Fruit fly (Drosophila melanogaster) whole organism, embryonic: Measurements from ENCODE around the gene Muc14A.

Experiments
- Ada2b ChIP-seq: fragments of 200-800 bp; sonication (Bioruptor generic); IDR thresholded peaks from 2 replicates; pipeline ENCODE4 v1.3.6; 2022; ENCODE audit warnings: missing biosample characterization, missing genetic modification characterization
- Antp ChIP-seq: fragments of 200-800 bp; sonication (Bioruptor generic); optimal IDR thresholded peaks from 3 replicates; lab custom pipeline; 2016; ENCODE audit warnings: missing biosample characterization, missing genetic modification characterization
- B-H2 ChIP-seq: fragments of 200-800 bp; sonication (Bioruptor generic); optimal IDR thresholded peaks from 2 replicates; lab custom pipeline; 2018; ENCODE audit warnings: missing biosample characterization, mild to moderate bottlenecking, missing genetic modification characterization
- CG10267 ChIP-seq: fragments of 200-800 bp; sonication (Bioruptor generic); optimal IDR thresholded peaks from 2 replicates; lab custom pipeline; 2018; ENCODE audit warnings: missing biosample characterization, mild to moderate bottlenecking, missing genetic modification characterization, moderate library complexity
- CG12391 ChIP-seq: fragments of 200-800 bp; sonication (Bioruptor generic); optimal IDR thresholded peaks from 3 replicates; lab custom pipeline; 2018; ENCODE audit warnings: missing biosample characterization, mild to moderate bottlenecking, missing genetic modification characterization, moderate library complexity
- CG14014 ChIP-seq: fragments of 200-800 bp; sonication (Bioruptor generic); IDR thresholded peaks from 2 replicates; pipeline ENCODE4 v1.3.6; 2022; ENCODE audit warnings: missing biosample characterization, missing genetic modification characterization
- CG16779 ChIP-seq: fragments of 200-800 bp; sonication (Bioruptor generic); IDR thresholded peaks from 2 replicates; pipeline ENCODE4 v1.3.6; 2022; ENCODE audit warnings: missing biosample characterization, missing genetic modification characterization
- CG17385 ChIP-seq: fragments of 200-800 bp; sonication (Bioruptor generic); optimal IDR thresholded peaks from 3 replicates; lab custom pipeline; 2018; ENCODE audit warnings: missing biosample characterization, mild to moderate bottlenecking, missing genetic modification characterization
- CG18011 ChIP-seq: fragments of 200-800 bp; sonication (Bioruptor generic); optimal IDR thresholded peaks from 2 replicates; lab custom pipeline; 2017; ENCODE audit warnings: missing biosample characterization, missing genetic modification characterization, mild to moderate bottlenecking, moderate library complexity, missing genotype
- CG18262 ChIP-seq: fragments of 200-800 bp; optimal IDR thresholded peaks from 3 replicates; lab custom pipeline; 2019; ENCODE audit warnings: missing biosample characterization, mild to moderate bottlenecking, missing genetic modification characterization, moderate library complexity
- CG2889 ChIP-seq: fragments of 200-800 bp; sonication (Bioruptor generic); IDR thresholded peaks from 3 replicates; pipeline ENCODE4 v1.3.6; 2022; ENCODE audit warnings: missing biosample characterization, missing genetic modification characterization
- CG30403 ChIP-seq: fragments of 200-800 bp; sonication (Bioruptor generic); optimal IDR thresholded peaks from 3 replicates; lab custom pipeline; 2016; ENCODE audit warnings: missing biosample characterization, missing genetic modification characterization
- CG34376 ChIP-seq: fragments of 200-800 bp; sonication (Bioruptor generic); optimal IDR thresholded peaks from 2 replicates; lab custom pipeline; 2018; ENCODE audit warnings: missing biosample characterization, mild to moderate bottlenecking, missing genetic modification characterization
- CG34422 ChIP-seq: fragments of 200-800 bp; sonication (Bioruptor generic); IDR thresholded peaks from 3 replicates; pipeline ENCODE4 v1.3.6; 2022; ENCODE audit warnings: missing biosample characterization, missing genetic modification characterization
- CG4360 ChIP-seq: fragments of 200-800 bp; sonication (Bioruptor generic); IDR thresholded peaks from 2 replicates; pipeline ENCODE4 v1.3.6; 2022; ENCODE audit warnings: missing biosample characterization, missing genetic modification characterization
- CG6175 ChIP-seq: fragments of 200-800 bp; sonication (Bioruptor generic); IDR thresholded peaks from 3 replicates; pipeline ENCODE4 v1.3.6; 2022; ENCODE audit warnings: missing biosample characterization, missing genetic modification characterization
- CG6654 ChIP-seq: fragments of 200-800 bp; sonication (Bioruptor generic); optimal IDR thresholded peaks from 2 replicates; lab custom pipeline; 2017; ENCODE audit warnings: missing biosample characterization, mild to moderate bottlenecking, missing genetic modification characterization
- CG6813 ChIP-seq: fragments of 200-800 bp; sonication (Bioruptor generic); optimal IDR thresholded peaks from 2 replicates; lab custom pipeline; 2017; ENCODE audit warnings: missing biosample characterization, missing genetic modification characterization, mild to moderate bottlenecking, moderate library complexity, missing genetic modification reagents
- CG7963 ChIP-seq: fragments of 200-800 bp; sonication (Bioruptor generic); IDR thresholded peaks from 3 replicates; pipeline ENCODE4 v1.3.6; 2022; ENCODE audit warnings: missing biosample characterization, missing genetic modification characterization; ENCODE audit not compliant: partially characterized antibody
- CkIIα-i1 ChIP-seq: fragments of 200-800 bp; sonication (Bioruptor generic); IDR thresholded peaks from 2 replicates; pipeline ENCODE4 v1.3.6; 2022; ENCODE audit warnings: missing biosample characterization, missing genetic modification characterization
- D19A ChIP-seq: fragments of 200-800 bp; optimal IDR thresholded peaks from 3 replicates; lab custom pipeline; 2019; ENCODE audit warnings: missing biosample characterization, mild to moderate bottlenecking, missing genetic modification characterization, moderate library complexity
- E2f2 ChIP-seq: fragments of 200-800 bp; sonication (Bioruptor generic); IDR thresholded peaks from 2 replicates; pipeline ENCODE4 v1.3.6; 2022; ENCODE audit warnings: missing biosample characterization, missing genetic modification characterization
- Fer1 ChIP-seq: fragments of 200-800 bp; sonication (Bioruptor generic); optimal IDR thresholded peaks from 2 replicates; lab custom pipeline; 2017; ENCODE audit warnings: missing biosample characterization, mild to moderate bottlenecking, missing genetic modification characterization
- HHEX ChIP-seq: fragments of 200-800 bp; sonication (Bioruptor generic); optimal IDR thresholded peaks from 3 replicates; lab custom pipeline; 2017; ENCODE audit warnings: missing biosample characterization, mild to moderate bottlenecking, missing genetic modification characterization, missing genetic modification reagents
- Hsf ChIP-seq: fragments of 200-800 bp; sonication (Bioruptor generic); optimal IDR thresholded peaks from 3 replicates; lab custom pipeline; 2016; ENCODE audit warnings: missing biosample characterization, missing genetic modification characterization
- Jarid2 ChIP-seq: fragments of 200-800 bp; sonication (Bioruptor generic); optimal IDR thresholded peaks from 3 replicates; lab custom pipeline; 2017; ENCODE audit warnings: mild to moderate bottlenecking, missing biosample characterization, missing genetic modification reagents, missing genetic modification characterization
- Pdp1 ChIP-seq, 2 experiments: fragments of 200-800 bp; sonication (Bioruptor generic); optimal IDR thresholded peaks; 3 replicates each; lab custom pipeline; 2016; ENCODE audit warnings: missing biosample characterization in 2 of 2, missing genetic modification characterization in 2 of 2, mild to moderate bottlenecking in 1 of 2, moderate library complexity in 1 of 2
- Rfx ChIP-seq: fragments of 200-800 bp; sonication (Bioruptor generic); IDR thresholded peaks from 2 replicates; pipeline ENCODE4 v1.3.6; 2022; ENCODE audit warnings: missing biosample characterization, missing genetic modification characterization
- Ssrp ChIP-seq: fragments of 200-800 bp; sonication (Bioruptor generic); optimal IDR thresholded peaks from 2 replicates; lab custom pipeline; 2018; ENCODE audit warnings: missing biosample characterization, mild to moderate bottlenecking, missing genetic modification characterization, moderate library complexity
- ac ChIP-seq: fragments of 200-800 bp; sonication (Bioruptor generic); optimal IDR thresholded peaks from 3 replicates; lab custom pipeline; 2017; ENCODE audit warnings: missing biosample characterization, mild to moderate bottlenecking, missing genetic modification characterization
- aop ChIP-seq: fragments of 200-800 bp; sonication (Bioruptor generic); IDR thresholded peaks from 2 replicates; pipeline ENCODE4 v1.3.6; 2022; ENCODE audit warnings: missing biosample characterization, missing genetic modification characterization
- chinmo ChIP-seq: fragments of 200-800 bp; sonication (Bioruptor generic); IDR thresholded peaks from 4 replicates; pipeline ENCODE4 v1.3.6; 2022; ENCODE audit warnings: missing biosample characterization, missing genetic modification characterization; ENCODE audit not compliant: partially characterized antibody
- crol ChIP-seq: fragments of 200-800 bp; sonication (Bioruptor generic); IDR thresholded peaks from 2 replicates; pipeline ENCODE4 v1.3.6; 2022; ENCODE audit warnings: missing biosample characterization, missing genetic modification characterization
- dpn ChIP-seq, 2 experiments: fragments of 200-800 bp; sonication (Bioruptor generic); optimal IDR thresholded peaks; 3 replicates each; lab custom pipeline; 2016; ENCODE audit warnings: missing biosample characterization in 2 of 2, missing genetic modification characterization in 2 of 2
- exex ChIP-seq: fragments of 200-800 bp; sonication (Bioruptor generic); optimal IDR thresholded peaks from 4 replicates; lab custom pipeline; 2018; ENCODE audit warnings: missing biosample characterization, mild to moderate bottlenecking, missing genetic modification characterization, moderate library complexity
- hth ChIP-seq: fragments of >200 bp; optimal IDR thresholded peaks from 2 replicates; lab custom pipeline; 2017; ENCODE audit warnings: inconsistent platforms
- jumu ChIP-seq: fragments of 200-800 bp; sonication (Bioruptor generic); optimal IDR thresholded peaks from 3 replicates; lab custom pipeline; 2016; ENCODE audit warnings: missing biosample characterization, missing genetic modification characterization
- lab ChIP-seq: fragments of 200-800 bp; sonication (Bioruptor generic); optimal IDR thresholded peaks from 3 replicates; lab custom pipeline; 2017; ENCODE audit warnings: missing biosample characterization, missing genetic modification characterization, mild to moderate bottlenecking, moderate library complexity, missing genetic modification reagents
- mirr ChIP-seq: fragments of 200-800 bp; sonication (Bioruptor generic); optimal IDR thresholded peaks from 3 replicates; lab custom pipeline; 2018; ENCODE audit warnings: missing biosample characterization, mild to moderate bottlenecking, missing genetic modification characterization
- nom ChIP-seq: fragments of 200-800 bp; sonication (Bioruptor generic); optimal IDR thresholded peaks from 2 replicates; lab custom pipeline; 2017; ENCODE audit warnings: missing biosample characterization, missing genetic modification characterization, mild to moderate bottlenecking, moderate library complexity, missing genetic modification reagents
- rib ChIP-seq: fragments of 200-800 bp; sonication (Bioruptor generic); IDR thresholded peaks from 2 replicates; pipeline ENCODE4 v1.3.6; 2022; ENCODE audit warnings: missing biosample characterization, missing genetic modification characterization
- sd ChIP-seq: fragments of 200-800 bp; sonication (Bioruptor generic); optimal IDR thresholded peaks from 3 replicates; lab custom pipeline; 2018; ENCODE audit warnings: missing biosample characterization, mild to moderate bottlenecking, missing genetic modification characterization, moderate library complexity
- sens ChIP-seq: fragments of 200-800 bp; sonication (Bioruptor generic); peaks from one replicate; lab custom pipeline; 2016; ENCODE audit warnings: missing biosample characterization, missing genetic modification characterization
- sim ChIP-seq: fragments of 200-800 bp; sonication (Bioruptor generic); IDR thresholded peaks from 2 replicates; pipeline ENCODE4 v1.3.6; 2022; ENCODE audit warnings: missing biosample characterization, missing genetic modification characterization
- sob ChIP-seq: fragments of 200-800 bp; sonication (Bioruptor generic); IDR thresholded peaks from 2 replicates; pipeline ENCODE4 v1.3.6; 2022; ENCODE audit warnings: missing biosample characterization, missing genetic modification characterization
- stc ChIP-seq: fragments of 200-800 bp; sonication (Bioruptor generic); IDR thresholded peaks from 2 replicates; pipeline ENCODE4 v1.3.6; 2022; ENCODE audit warnings: missing biosample characterization, missing genetic modification characterization
- tgo ChIP-seq: fragments of 200-800 bp; sonication (Bioruptor generic); IDR thresholded peaks from 3 replicates; pipeline ENCODE4 v1.3.6; 2022; ENCODE audit warnings: missing biosample characterization, missing genetic modification characterization
- vfl ChIP-seq: fragments of 200-800 bp; sonication (Bioruptor generic); optimal IDR thresholded peaks from 2 replicates; lab custom pipeline; 2016; ENCODE audit warnings: missing biosample characterization, missing genetic modification characterization
- wek ChIP-seq: fragments of 200-800 bp; sonication (Bioruptor generic); optimal IDR thresholded peaks from 3 replicates; lab custom pipeline; 2018; ENCODE audit warnings: missing biosample characterization, mild to moderate bottlenecking, missing genetic modification characterization, moderate library complexity
- yki ChIP-seq: fragments of >200 bp; optimal IDR thresholded peaks from 3 replicates; lab custom pipeline; 2018
- zen ChIP-seq: fragments of 200-800 bp; sonication (Bioruptor generic); optimal IDR thresholded peaks from 3 replicates; lab custom pipeline; 2018; ENCODE audit warnings: missing biosample characterization, mild to moderate bottlenecking, missing genetic modification characterization, moderate library complexity

Muc14A gene

dm6 chrX:16091431-16091990, 82.6 kb downstream of the Muc14A start, which contains the start of gene Tob (continued):
- TF ChIP-seq stc (GFP tag; lab: Robert Waterston, UW) (no peak), hth (lab: Kevin White, UChicago) (no peak), zen (tag; lab: Kevin White, UChicago) (no peak), CG30403 (no peak), vfl (GFP tag; lab: Kevin White, UChicago) (no peak), ac (GFP tag; lab: Kevin White, UChicago) (no peak), jumu (GFP tag; lab: Kevin White, UChicago) (no peak), Fer1 (GFP tag; lab: Kevin White, UChicago) (no peak), exex (tag; lab: Kevin White, UChicago) (peak; percentile 13), rib (GFP tag; lab: Robert Waterston, UW) (peak; percentile 27; the same call in 1 of the 2 replicates), Jarid2 (GFP tag; lab: Kevin White, UChicago) (peak; percentile 93), CG2889 (GFP tag; lab: Robert Waterston, UW) (0 out of 3 replicates have a peak, but pooled peaks have one; percentile 3), CG17385 (peak; percentile 12), CG12391 (tag; lab: Kevin White, UChicago) (peak; percentile 15), CG16779 (no peak), chinmo (GFP tag; lab: Robert Waterston, UW) (peak; percentile 97), CG14014 (GFP tag; lab: Robert Waterston, UW) (peak; percentile 28; the same call in 1 of the 2 replicates), CG6654 (GFP tag; lab: Kevin White, UChicago) (no peak), CG6175 (GFP tag; lab: Robert Waterston, UW) (peak; percentile 50; the same call in 1 of the 3 replicates), CG7963 (GFP tag; lab: Robert Waterston, UW) (no peak), B-H2 (GFP tag; lab: Kevin White, UChicago) (peak; percentile 1), CG6813 (GFP tag; lab: Kevin White, UChicago) (peak; percentile 35), lab (GFP tag; lab: Kevin White, UChicago) (peak; percentile 55), Hsf (GFP tag; lab: Kevin White, UChicago) (peak; percentile 12), aop (GFP tag; lab: Robert Waterston, UW) (no peak), D19A (tag; lab: Kevin White, UChicago) (peak; percentile 96), mirr (GFP tag; lab: Kevin White, UChicago) (peak; percentile 73), tgo (GFP tag; lab: Robert Waterston, UW) (no peak), Antp (GFP tag; lab: Kevin White, UChicago) (peak; percentile 11), sens (GFP tag; lab: Kevin White, UChicago) (peak; percentile 79), Ssrp (peak; percentile 14), CG10267 (tag; lab: Kevin White, UChicago) (no peak), crol (peak; percentile 93), sob (peak; percentile 36; the same call in 1 of the 2 replicates), dpn (GFP tag; optimal IDR thresholded peaks at IDR 0.05; lab: Kevin White, UChicago) (no peak), nom (peak; percentile 54), wek (GFP tag; lab: Kevin White, UChicago) (no peak), CG4360 (GFP tag; lab: Robert Waterston, UW) (peak; percentile 82), Ada2b (no peak), CG34422 (GFP tag; lab: Robert Waterston, UW) (0 out of 3 replicates have a peak, but pooled peaks have one; percentile 42), Pdp1 (GFP tag; optimal IDR thresholded peaks at IDR 0.05; lab: Kevin White, UChicago) (peak in 1 of 2 experiments; percentile 84), CG18011 (no peak), CG18262 (peak; percentile 13), CkIIα-i1 (no peak), Rfx (GFP tag; lab: Robert Waterston, UW) (no peak), yki (peak; percentile 39), CG34376 (GFP tag; lab: Kevin White, UChicago) (peak; percentile 51), sim (GFP tag; lab: Robert Waterston, UW) (no peak), sd (tag; lab: Kevin White, UChicago) (peak; percentile 29), E2f2 (peak; percentile 36; the same call in 1 of the 2 replicates), HHEX (GFP tag; lab: Kevin White, UChicago) (no peak)
